Fruit fly (Drosophila melanogaster): ENCODE data around the gene CG3842.

The CG3842 gene

DNA sequence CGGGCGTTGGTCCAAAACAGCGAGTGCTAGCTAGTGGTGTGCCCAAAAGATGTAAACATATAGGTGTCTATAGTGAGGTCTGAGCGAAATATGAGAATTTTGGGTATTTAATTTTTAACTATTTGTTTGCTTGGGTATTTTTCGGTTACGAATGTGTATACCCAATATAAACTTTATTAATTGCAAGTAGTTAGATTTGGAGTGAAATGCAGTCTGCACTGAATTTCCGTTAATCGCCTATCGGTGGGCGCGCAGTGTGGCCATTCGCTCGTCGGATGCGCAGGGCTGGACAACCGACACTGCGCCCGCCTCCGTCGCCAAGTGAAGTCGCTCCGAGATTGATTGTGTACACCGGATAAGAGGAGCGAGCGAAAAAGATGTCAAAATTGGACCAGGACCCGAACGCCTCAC, 42.4 kb upstream of the CG3842 start, which contains the start of the genes CG15891 and CG3815 (continued):
- TF ChIP-seq Dref (GFP tag; IDR thresholded peaks at IDR 0.05) (peak; percentile 67), slou (GFP tag; optimal IDR thresholded peaks at IDR 0.05) (no peak), Hmx (GFP tag; optimal IDR thresholded peaks at IDR 0.05) (no peak), az2 (GFP tag; optimal IDR thresholded peaks at IDR 0.05) (peak; percentile 16), CG12236 (GFP tag; optimal IDR thresholded peaks at IDR 0.05) (no peak), oc (tag; optimal IDR thresholded peaks at IDR 0.05) (no peak), Elba2 (GFP tag; optimal IDR thresholded peaks at IDR 0.05) (no peak), Doc2 (GFP tag; IDR thresholded peaks at IDR 0.05) (no peak), CG10959 (GFP tag; IDR thresholded peaks at IDR 0.05) (no peak), hbn (GFP tag; IDR thresholded peaks at IDR 0.05; ENCODE audit: partially characterized antibody) (no peak; the same call in 1 of the 2 replicates), Doc3 (GFP tag; IDR thresholded peaks at IDR 0.05; ENCODE audit: partially characterized antibody) (no peak), E2f1 (GFP tag; IDR thresholded peaks at IDR 0.05) (0 out of 2 replicates have a peak, but pooled peaks have one; percentile 12), CG3847 (GFP tag; IDR thresholded peaks at IDR 0.05) (peak; percentile 82), Deaf1 (tag; optimal IDR thresholded peaks at IDR 0.05) (no peak), CG15696 (tag; optimal IDR thresholded peaks at IDR 0.05) (peak; percentile 56), CG8765 (GFP tag; IDR thresholded peaks at IDR 0.05) (0 out of 2 replicates have a peak, but pooled peaks have one; percentile 27), CG6854 (GFP tag; optimal IDR thresholded peaks at IDR 0.05) (no peak), cwo (GFP tag; optimal IDR thresholded peaks at IDR 0.05) (no peak), CG3995 (GFP tag; optimal IDR thresholded peaks at IDR 0.05) (peak; percentile 49), CG8290 (GFP tag; optimal IDR thresholded peaks at IDR 0.05) (peak; percentile 46), CG8290 (tag; optimal IDR thresholded peaks at IDR 0.05) (no peak), tx (GFP tag; optimal IDR thresholded peaks at IDR 0.05) (peak; percentile 28), pnt (GFP tag; optimal IDR thresholded peaks at IDR 0.05) (peak; percentile 25), NC2α (GFP tag; optimal IDR thresholded peaks at IDR 0.05) (no peak), CG1024 (GFP tag; IDR thresholded peaks at IDR 0.05) (no peak), CG9876 (GFP tag; optimal IDR thresholded peaks at IDR 0.05) (no peak), CG10209 (GFP tag; optimal IDR thresholded peaks at IDR 0.05) (no peak), Hr78 (GFP tag; optimal IDR thresholded peaks at IDR 0.05) (no peak), CG9797 (GFP tag; optimal IDR thresholded peaks at IDR 0.05) (peak; percentile 80), zfh2 (GFP tag; optimal IDR thresholded peaks at IDR 0.05) (peak; percentile 72), ro (GFP tag; IDR thresholded peaks at IDR 0.05) (no peak), CG12659 (GFP tag; optimal IDR thresholded peaks at IDR 0.05) (peak; percentile 71), Dbx (GFP tag; IDR thresholded peaks at IDR 0.05) (peak; percentile 52; the same call in 1 of the 3 replicates), CG2202 (tag; optimal IDR thresholded peaks at IDR 0.05) (no peak), CG17612 (GFP tag; IDR thresholded peaks at IDR 0.05) (no peak), slbo (GFP tag; IDR thresholded peaks at IDR 0.05) (peak; percentile 69), CG17385 (GFP tag; optimal IDR thresholded peaks at IDR 0.05) (no peak), Bteb2 (GFP tag; optimal IDR thresholded peaks at IDR 0.05) (peak; percentile 19), CG16813 (GFP tag; IDR thresholded peaks at IDR 0.05; ENCODE audit: partially characterized antibody) (peak; percentile 46; the same call in 2 of the 3 replicates), grn (GFP tag; optimal IDR thresholded peaks at IDR 0.05) (peak; percentile 66), cad (GFP tag; optimal IDR thresholded peaks at IDR 0.05) (no peak), ERR (GFP tag; optimal IDR thresholded peaks at IDR 0.05) (no peak), CG15514 (GFP tag; optimal IDR thresholded peaks at IDR 0.05) (peak; percentile 82), Taf1 (GFP tag; IDR thresholded peaks at IDR 0.05) (no peak; the same call in 1 of the 2 replicates), tll (GFP tag; optimal IDR thresholded peaks at IDR 0.05) (peak; percentile 24 to 36), Sin3A (optimal IDR thresholded peaks at IDR 0.05) (peak; percentile 89), gem (tag; optimal IDR thresholded peaks at IDR 0.05) (no peak), CG9932 (GFP tag; IDR thresholded peaks at IDR 0.05) (peak; percentile 74), fd3F (GFP tag; optimal IDR thresholded peaks at IDR 0.05) (peak; percentile 25), CG34224 (GFP tag; IDR thresholded peaks at IDR 0.05; ENCODE audit: partially characterized antibody) (0 out of 3 replicates have a peak, but pooled peaks have one; percentile 23), jigr1 (GFP tag; IDR thresholded peaks at IDR 0.05) (0 out of 3 replicates have a peak, but pooled peaks have one; percentile 32)

Data from whole organism, embryonic.